Fruit fly (Drosophila melanogaster): Measurements from ENCODE around the gene Tsp39D.

DNA sequence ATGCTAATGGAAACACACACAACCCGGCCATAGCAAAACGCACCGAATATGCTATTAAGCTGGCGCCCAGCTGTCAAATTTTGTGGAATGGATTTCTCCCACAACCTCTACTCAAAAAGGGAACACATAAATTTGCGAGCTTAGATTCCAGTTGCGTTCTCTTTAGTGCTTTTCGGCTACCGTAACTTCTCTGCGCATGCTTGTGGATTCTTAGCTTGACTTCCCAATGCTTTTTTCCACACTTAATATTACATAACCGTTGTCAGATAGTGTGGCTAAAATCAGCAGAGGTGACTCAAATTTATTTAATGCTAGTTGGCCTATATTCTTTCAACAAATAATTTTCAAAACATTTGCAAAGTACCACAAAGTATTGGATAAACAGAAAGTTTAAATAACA, 37.0 kb downstream of the Tsp39D start:
- TF ChIP-seq psq (optimal IDR thresholded peaks at IDR 0.05) (no peak), usp (GFP tag; optimal IDR thresholded peaks at IDR 0.05) (no peak)

All from whole organism.